Worm (Caenorhabditis elegans) whole organism, midembryonic: ENCODE measurements around the gene R13A1.10.

ENCODE experiments used
- T22C8.4 ChIP-seq: fragments of 200-800 bp; sonication (Bioruptor generic); IDR thresholded peaks from 2 replicates; pipeline ENCODE4 v1.3.6; 2022; ENCODE audit warnings: missing genetic modification characterization, missing compliant biosample characterization
- cog-1 ChIP-seq: sonication (generic microtip); optimal IDR thresholded peaks from 2 replicates; lab custom pipeline; 2016; ENCODE audit warnings: missing genetic modification characterization, missing compliant biosample characterization
- flt-1 ChIP-seq: fragments of 200-800 bp; sonication (Bioruptor generic); IDR thresholded peaks from 2 replicates; pipeline ENCODE4 v1.3.6; 2022; ENCODE audit warnings: missing genetic modification characterization, missing compliant biosample characterization
- klf-2 ChIP-seq: fragments of 200-800 bp; sonication (Bioruptor generic); conservative IDR thresholded peaks from 2 replicates; pipeline ENCODE4 v1.3.6; 2022; ENCODE audit warnings: missing genetic modification reagents, missing genetic modification characterization, missing compliant biosample characterization
- med-1 ChIP-seq: sonication (generic microtip); optimal IDR thresholded peaks from 2 replicates; lab custom pipeline; 2017; ENCODE audit warnings: missing genetic modification characterization, mild to moderate bottlenecking, missing compliant biosample characterization, antibody characterized with exemption, missing genetic modification reagents; ENCODE audit not compliant: insufficient read depth
- ref-1 ChIP-seq: fragments of 200-800 bp; sonication (Bioruptor generic); conservative IDR thresholded peaks from 2 replicates; pipeline ENCODE4 v1.3.6; 2022; ENCODE audit warnings: missing genetic modification reagents, missing genetic modification characterization, missing compliant biosample characterization
- tab-1 ChIP-seq: fragments of 200-800 bp; sonication (Bioruptor generic); IDR thresholded peaks from 2 replicates; pipeline ENCODE4 v1.3.6; 2022; ENCODE audit warnings: missing genetic modification characterization, missing compliant biosample characterization
- ztf-23 ChIP-seq: fragments of 200-800 bp; sonication (Bioruptor generic); IDR thresholded peaks from 2 replicates; pipeline ENCODE4 v1.3.6; 2022; ENCODE audit warnings: missing genetic modification reagents, missing genetic modification characterization, missing compliant biosample characterization
- ztf-29 ChIP-seq: fragments of 200-800 bp; sonication (Bioruptor generic); IDR thresholded peaks from 2 replicates; pipeline ENCODE4 v1.3.6; 2022; ENCODE audit warnings: missing genetic modification reagents, missing genetic modification characterization, missing compliant biosample characterization

The R13A1.10 gene

ce11 chrIV:7230935-7231334 lies 4.0 kb upstream of the R13A1.10 start, which contains the start of gene D2024.4:
Gene D2024.4 (plus strand): TSS chrIV:7231235.
- no peak for TF ChIP-seq klf-2
- no peak for TF ChIP-seq flt-1
- no peak for TF ChIP-seq ztf-23 (GFP tag; lab: Robert Waterston, UW)
- no peak for TF ChIP-seq T22C8.4 (GFP tag; lab: Robert Waterston, UW)
- no peak for TF ChIP-seq med-1 (GFP tag; lab: Kevin White, UChicago)
- no peak for TF ChIP-seq ztf-29 (GFP tag; lab: Robert Waterston, UW)
- TF ChIP-seq tab-1 (GFP tag; lab: Robert Waterston, UW): no peak
- no peak for TF ChIP-seq ref-1 (GFP tag; lab: Robert Waterston, UW)
- no peak for TF ChIP-seq cog-1

DNA sequence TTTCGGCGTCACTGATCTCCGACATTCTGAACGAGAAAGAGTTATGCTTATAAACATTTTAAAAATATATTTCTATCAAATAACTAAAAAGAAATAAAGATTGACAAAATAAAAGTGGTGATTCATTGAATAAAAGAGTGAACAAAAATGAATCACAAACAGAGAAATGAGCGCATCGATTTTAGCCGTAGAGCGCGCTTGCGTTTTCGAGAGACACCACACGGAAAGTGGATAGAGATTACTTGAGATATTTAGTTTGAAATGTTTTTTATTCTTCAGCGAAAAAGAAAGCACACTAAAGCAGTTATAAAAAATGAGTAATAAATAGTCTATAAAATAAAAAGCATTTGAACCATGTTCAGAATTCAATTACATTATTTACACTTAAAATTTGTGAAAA lies 3.2 kb upstream of the R13A1.10 start, which contains the start of gene cap-1:
TSS of gene cap-1 (minus strand) at position 26 of the 400 bp plus-strand sequence.
- TF ChIP-seq cog-1 (peak; percentile 33), klf-2 (no peak), flt-1 (peak; percentile 60), T22C8.4 (GFP tag; lab: Robert Waterston, UW) (peak; percentile 78), tab-1 (GFP tag; lab: Robert Waterston, UW) (no peak), med-1 (GFP tag; lab: Kevin White, UChicago) (no peak), ref-1 (GFP tag; lab: Robert Waterston, UW) (no peak), ztf-29 (GFP tag; lab: Robert Waterston, UW) (no peak), ztf-23 (GFP tag; lab: Robert Waterston, UW) (no peak)

DNA sequence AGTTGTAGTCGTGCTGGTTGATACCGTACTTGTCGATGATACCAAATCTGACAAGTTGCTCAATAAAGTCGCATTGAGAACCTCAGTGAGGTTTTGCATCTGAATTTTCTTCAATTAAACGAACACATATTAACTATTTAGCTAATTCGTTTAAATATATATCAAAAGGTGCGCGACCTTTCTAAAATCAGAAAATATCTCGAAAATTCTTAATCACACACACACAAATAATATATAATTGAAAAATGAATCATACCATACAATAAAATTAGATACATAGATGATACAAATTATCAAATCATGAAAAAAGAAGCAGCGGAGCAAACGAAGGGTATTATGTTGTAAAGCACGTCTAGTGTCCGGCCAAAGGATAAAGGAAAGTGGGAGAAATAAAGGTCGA lies 1.2 kb upstream of the R13A1.10 start, which contains the start of gene D2024.5:
TSS of gene D2024.5 (minus strand) at position 101 of the 400 bp plus-strand sequence.
- no peak for TF ChIP-seq ztf-29 (GFP tag; lab: Robert Waterston, UW)

ce11 chrIV:7222088-7222487 lies 4.9 kb downstream of the R13A1.10 start:
- no peak for TF ChIP-seq ztf-29 (GFP tag; lab: Robert Waterston, UW)
- TF ChIP-seq ztf-23 (GFP tag; lab: Robert Waterston, UW): no peak
- no peak for TF ChIP-seq flt-1
- TF ChIP-seq tab-1 (GFP tag; lab: Robert Waterston, UW): no peak
- TF ChIP-seq cog-1: no peak
- TF ChIP-seq med-1 (GFP tag; lab: Kevin White, UChicago): no peak
- TF ChIP-seq ref-1 (GFP tag; lab: Robert Waterston, UW): no peak
- no peak for TF ChIP-seq T22C8.4 (GFP tag; lab: Robert Waterston, UW)
- TF ChIP-seq klf-2: no peak

- TF ChIP-seq ztf-23 (GFP tag; lab: Robert Waterston, UW) (no peak), klf-2 (no peak), ref-1 (GFP tag; lab: Robert Waterston, UW) (no peak), tab-1 (GFP tag; lab: Robert Waterston, UW) (no peak), T22C8.4 (GFP tag; lab: Robert Waterston, UW) (no peak), cog-1 (no peak), ztf-29 (GFP tag; lab: Robert Waterston, UW) (no peak), med-1 (GFP tag; lab: Kevin White, UChicago) (no peak), flt-1 (no peak)
Measured at ce11 chrIV:7219398-7220087, 7.4 kb downstream of the R13A1.10 start, which contains the start of the genes glb-23 and R13A1.1. Gene glb-23 (minus strand): TSS chrIV:7219498. Gene R13A1.1 (plus strand): TSS chrIV:7220037.

DNA sequence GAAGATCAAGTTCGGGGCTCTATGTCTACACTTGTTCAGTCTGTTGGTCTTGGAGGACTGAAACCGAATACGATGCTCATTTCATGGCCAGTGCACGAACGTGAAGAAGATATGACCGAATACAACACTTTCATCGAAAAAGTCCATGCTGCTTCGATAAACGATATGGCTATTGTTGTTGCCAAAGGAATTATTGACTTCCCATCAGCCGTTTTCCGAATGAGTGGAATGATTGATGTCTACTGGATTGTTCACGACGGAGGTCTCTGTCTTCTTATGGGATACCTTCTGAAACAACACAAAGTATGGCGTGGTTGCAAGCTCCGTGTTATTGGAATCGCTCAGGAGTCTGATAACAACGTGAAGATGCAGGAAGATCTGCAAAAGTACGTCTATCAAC lies 10.8 kb downstream of the R13A1.10 start:
- TF ChIP-seq ztf-29 (GFP tag; lab: Robert Waterston, UW): no peak
- no peak for TF ChIP-seq klf-2
- TF ChIP-seq ztf-23 (GFP tag; lab: Robert Waterston, UW): no peak
- no peak for TF ChIP-seq T22C8.4 (GFP tag; lab: Robert Waterston, UW)
- no peak for TF ChIP-seq tab-1 (GFP tag; lab: Robert Waterston, UW)
- TF ChIP-seq flt-1: no peak
- no peak for TF ChIP-seq med-1 (GFP tag; lab: Kevin White, UChicago)
- no peak for TF ChIP-seq ref-1 (GFP tag; lab: Robert Waterston, UW)
- TF ChIP-seq cog-1: no peak

ce11 chrIV:7212769-7213168 lies 14.2 kb downstream of the R13A1.10 start:
- TF ChIP-seq ztf-23 (GFP tag; lab: Robert Waterston, UW) (no peak), ztf-29 (GFP tag; lab: Robert Waterston, UW) (no peak), flt-1 (no peak), med-1 (GFP tag; lab: Kevin White, UChicago) (no peak), T22C8.4 (GFP tag; lab: Robert Waterston, UW) (no peak), tab-1 (GFP tag; lab: Robert Waterston, UW) (no peak), klf-2 (no peak), ref-1 (GFP tag; lab: Robert Waterston, UW) (no peak), cog-1 (no peak)

DNA sequence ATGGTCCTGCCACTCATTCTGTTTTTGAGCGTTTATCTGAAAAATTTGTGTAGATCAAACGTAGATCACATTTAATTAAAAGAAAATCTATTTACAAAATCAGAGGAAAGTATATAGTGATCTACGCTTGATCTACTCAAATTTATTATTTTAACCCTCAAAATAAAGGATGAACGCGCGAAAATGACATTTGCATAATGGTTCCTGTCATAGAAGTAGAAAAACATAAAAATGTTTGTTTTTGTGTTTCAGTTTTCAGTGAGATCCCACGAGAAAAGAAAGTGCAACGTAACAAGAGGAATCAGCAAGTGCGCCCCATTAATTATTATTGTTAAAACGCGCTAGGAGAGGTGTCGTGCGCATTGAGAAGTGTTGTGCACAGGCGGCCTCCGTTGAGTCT lies 15.7 kb downstream of the R13A1.10 start:
- TF ChIP-seq ztf-23 (GFP tag; lab: Robert Waterston, UW) (no peak), ztf-29 (GFP tag; lab: Robert Waterston, UW) (no peak), med-1 (GFP tag; lab: Kevin White, UChicago) (no peak), klf-2 (no peak), T22C8.4 (GFP tag; lab: Robert Waterston, UW) (no peak), ref-1 (GFP tag; lab: Robert Waterston, UW) (no peak), flt-1 (no peak), tab-1 (GFP tag; lab: Robert Waterston, UW) (no peak), cog-1 (no peak)

DNA sequence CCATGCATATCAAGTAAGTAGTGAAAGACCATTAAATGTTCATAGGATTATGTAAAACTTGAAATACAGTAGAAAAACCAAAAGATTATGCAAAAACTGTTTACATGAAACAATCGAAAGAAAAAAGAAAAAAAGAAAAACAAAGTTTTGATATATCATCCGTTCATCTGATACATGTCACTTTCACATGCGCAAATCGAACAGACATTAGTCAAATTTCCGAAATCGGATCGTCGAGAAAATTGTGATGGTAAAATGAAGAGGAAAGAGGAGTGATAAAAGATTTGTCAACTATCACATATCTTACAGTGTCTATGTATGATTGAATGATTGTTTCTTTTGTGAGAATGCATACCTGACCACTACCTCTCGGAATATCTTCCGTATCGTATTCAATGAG lies 18.0 kb downstream of the R13A1.10 start:
- no peak for TF ChIP-seq med-1 (GFP tag; lab: Kevin White, UChicago)
- TF ChIP-seq ztf-29 (GFP tag; lab: Robert Waterston, UW): no peak
- no peak for TF ChIP-seq tab-1 (GFP tag; lab: Robert Waterston, UW)
- TF ChIP-seq T22C8.4 (GFP tag; lab: Robert Waterston, UW): no peak
- no peak for TF ChIP-seq cog-1
- TF ChIP-seq ztf-23 (GFP tag; lab: Robert Waterston, UW): no peak
- TF ChIP-seq ref-1 (GFP tag; lab: Robert Waterston, UW): no peak
- no peak for TF ChIP-seq flt-1
- TF ChIP-seq klf-2: no peak
